Worm (Caenorhabditis elegans) whole organism, late embryonic: Measurements from ENCODE around the gene acy-4.

Experiments
- F13H6.1 ChIP-seq: sonication (generic microtip); optimal IDR thresholded peaks from 2 replicates; lab custom pipeline; 2016; ENCODE audit warnings: missing genetic modification characterization, missing compliant biosample characterization
- ama-1 ChIP-seq: fragments of 150-350 bp; optimal IDR thresholded peaks from 2 replicates; lab custom pipeline; 2014
- ceh-34 ChIP-seq: sonication (generic microtip); optimal IDR thresholded peaks from 2 replicates; lab custom pipeline; 2016; ENCODE audit warnings: mild to moderate bottlenecking, missing genetic modification characterization, missing compliant biosample characterization
- hlh-30 ChIP-seq: sonication (generic microtip); optimal IDR thresholded peaks from 2 replicates; lab custom pipeline; 2017; ENCODE audit warnings: antibody characterized with exemption, missing genetic modification characterization, missing compliant biosample characterization; ENCODE audit not compliant: insufficient read depth
- nhr-11 ChIP-seq: fragments of 150-350 bp; optimal IDR thresholded peaks from 2 replicates; lab custom pipeline; 2014; ENCODE audit warnings: missing biosample characterization, missing genetic modification characterization
- pat-9 ChIP-seq: fragments of 200-800 bp; sonication (Bioruptor generic); optimal IDR thresholded peaks from 2 replicates; lab custom pipeline; 2018; ENCODE audit warnings: mild to moderate bottlenecking, missing genetic modification characterization, moderate library complexity, missing compliant biosample characterization
- pax-1 ChIP-seq: fragments of 150-350 bp; optimal IDR thresholded peaks from 2 replicates; lab custom pipeline; 2014; ENCODE audit warnings: missing biosample characterization, missing genetic modification characterization
- pha-4 ChIP-seq: fragments of 150-350 bp; optimal IDR thresholded peaks from 2 replicates; lab custom pipeline; 2018; ENCODE audit warnings: missing biosample characterization, missing genetic modification reagents, missing genetic modification characterization
- pqm-1 ChIP-seq: sonication (generic microtip); optimal IDR thresholded peaks from 2 replicates; lab custom pipeline; 2016; ENCODE audit warnings: missing genetic modification characterization, missing compliant biosample characterization
- rnt-1 ChIP-seq: sonication (generic microtip); optimal IDR thresholded peaks from 2 replicates; lab custom pipeline; 2016; ENCODE audit warnings: missing genetic modification characterization, missing compliant biosample characterization
- sox-2 ChIP-seq: fragments of 200-800 bp; sonication (Bioruptor generic); IDR thresholded peaks from 2 replicates; pipeline ENCODE4 v1.3.6; 2022; ENCODE audit warnings: missing genetic modification reagents, missing genetic modification characterization, missing compliant biosample characterization
- unc-55 ChIP-seq: sonication (generic microtip); optimal IDR thresholded peaks from 2 replicates; lab custom pipeline; 2017; ENCODE audit warnings: missing biosample characterization, missing genetic modification reagents, missing genetic modification characterization
- unc-86 ChIP-seq: sonication (generic microtip); optimal IDR thresholded peaks from 2 replicates; lab custom pipeline; 2016; ENCODE audit warnings: missing genetic modification characterization, missing compliant biosample characterization

DNA sequence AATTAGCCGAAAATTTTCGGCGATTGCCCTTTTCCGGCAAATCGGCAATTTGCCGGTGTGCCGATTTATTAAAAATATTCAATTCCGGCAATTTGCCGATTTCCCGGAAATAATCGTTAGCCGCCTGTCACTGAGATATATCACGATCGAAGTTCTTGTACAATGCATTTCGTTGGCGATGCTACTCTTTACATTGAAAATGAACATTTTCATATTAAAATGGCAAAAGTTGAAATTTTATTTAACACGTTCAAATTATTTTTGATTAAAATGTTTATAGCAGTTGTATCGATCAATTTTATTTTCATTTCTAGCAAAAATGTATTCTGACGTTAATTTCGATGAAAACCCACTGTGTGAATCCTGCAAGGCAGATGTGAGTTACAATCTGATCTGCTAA, 16.0 kb downstream of the acy-4 start, which contains the start of gene M03E7.3:
- TF ChIP-seq ama-1 (lab: Kevin White, UChicago) (no peak), nhr-11 (tag; lab: Kevin White, UChicago) (no peak), unc-55 (GFP tag; lab: Kevin White, UChicago) (no peak), pqm-1 (no peak), pha-4 (tag; lab: Kevin White, UChicago) (no peak), ceh-34 (tag; lab: Kevin White, UChicago) (no peak), hlh-30 (no peak), pat-9 (tag; lab: Kevin White, UChicago) (no peak), rnt-1 (tag; lab: Kevin White, UChicago) (no peak), unc-86 (tag; lab: Kevin White, UChicago) (no peak), pax-1 (tag; lab: Kevin White, UChicago) (no peak), F13H6.1 (tag; lab: Kevin White, UChicago) (no peak), sox-2 (no peak)
